Fruit fly (Drosophila melanogaster) whole organism, wandering third instar larva: ENCODE measurements around the gene AP-1sigma.

Experiments used
- Abd-B ChIP-seq: fragments of >200 bp; optimal IDR thresholded peaks from 2 replicates; lab custom pipeline; 2017; ENCODE audit warnings: missing biosample characterization, missing genetic modification characterization
- CG32264 ChIP-seq: fragments of 200-800 bp; sonication (Bioruptor generic); optimal IDR thresholded peaks from 2 replicates; lab custom pipeline; 2016; ENCODE audit warnings: missing biosample characterization, missing genetic modification characterization
- CG9705 ChIP-seq: fragments of 200-800 bp; sonication (Bioruptor generic); optimal IDR thresholded peaks from 2 replicates; lab custom pipeline; 2018; ENCODE audit warnings: missing biosample characterization, mild to moderate bottlenecking, missing genetic modification characterization
- CrebA ChIP-seq: fragments of 200-800 bp; sonication (Bioruptor generic); optimal IDR thresholded peaks from 2 replicates; lab custom pipeline; 2016; ENCODE audit warnings: missing biosample characterization, mild to moderate bottlenecking, missing genetic modification characterization, borderline replicate concordance
- Dfd ChIP-seq: fragments of >200 bp; optimal IDR thresholded peaks from 2 replicates; lab custom pipeline; 2017; ENCODE audit warnings: missing biosample characterization, missing genetic modification characterization
- Dif ChIP-seq: fragments of 200-275, 200-300 bp; sonication (Bioruptor generic); optimal IDR thresholded peaks from 2 replicates; lab custom pipeline; 2018; ENCODE audit warnings: missing biosample characterization, missing genetic modification characterization; ENCODE audit not compliant: partially characterized antibody
- GATAd ChIP-seq: sonication (Bioruptor generic); optimal IDR thresholded peaks from 2 replicates; lab custom pipeline; 2016; ENCODE audit warnings: missing biosample characterization, missing genetic modification characterization
- HLH106 ChIP-seq: fragments of 200-800 bp; optimal IDR thresholded peaks from 3 replicates; lab custom pipeline; 2019; ENCODE audit warnings: missing biosample characterization, mild to moderate bottlenecking, missing genetic modification characterization, moderate library complexity
- Hnf4 ChIP-seq: fragments of 200-800 bp; sonication (Bioruptor generic); optimal IDR thresholded peaks from 2 replicates; lab custom pipeline; 2016; ENCODE audit warnings: missing biosample characterization, mild to moderate bottlenecking, missing genetic modification characterization
- Hr78 ChIP-seq: fragments of >200 bp; optimal IDR thresholded peaks from 2 replicates; lab custom pipeline; 2017; ENCODE audit warnings: missing biosample characterization, missing genetic modification characterization
- Hr83 ChIP-seq: fragments of 200-300 bp; sonication (Bioruptor generic); optimal IDR thresholded peaks from 2 replicates; lab custom pipeline; 2016; ENCODE audit warnings: missing biosample characterization, mild to moderate bottlenecking, missing genetic modification characterization, moderate library complexity; ENCODE audit not compliant: poor library complexity, severe bottlenecking
- Jra ChIP-seq: sonication (Bioruptor generic); optimal IDR thresholded peaks from 2 replicates; lab custom pipeline; 2016; ENCODE audit warnings: missing biosample characterization, missing genetic modification characterization
- Mio ChIP-seq: sonication (Bioruptor generic); optimal IDR thresholded peaks from 2 replicates; lab custom pipeline; 2016; ENCODE audit warnings: missing biosample characterization, missing genetic modification characterization
- Myc ChIP-seq: fragments of >200 bp; optimal IDR thresholded peaks from 2 replicates; lab custom pipeline; 2017
- N ChIP-seq: fragments of >200 bp; optimal IDR thresholded peaks from 2 replicates; lab custom pipeline; 2018; ENCODE audit warnings: missing biosample characterization, missing external identifiers, missing genetic modification characterization
- OdsH ChIP-seq: fragments of 200-800 bp; sonication (Bioruptor generic); optimal IDR thresholded peaks from 2 replicates; lab custom pipeline; 2016; ENCODE audit warnings: missing biosample characterization, mild to moderate bottlenecking, missing genetic modification characterization
- Rel ChIP-seq, 2 experiments: fragments of 200-800 bp; sonication (Bioruptor generic) in 1 of 2; optimal IDR thresholded peaks; 2 replicates in 1 of 2; 3 replicates in 1 of 2; lab custom pipeline; 2016 to 2019; ENCODE audit warnings: mild to moderate bottlenecking in 2 of 2, missing biosample characterization in 2 of 2, missing genetic modification characterization in 2 of 2, moderate library complexity in 1 of 2
- Sp1 ChIP-seq: fragments of 200-800 bp; sonication (Bioruptor generic); optimal IDR thresholded peaks from 3 replicates; lab custom pipeline; 2019; ENCODE audit warnings: missing biosample characterization, mild to moderate bottlenecking, missing genetic modification characterization, moderate library complexity
- Vsx2 ChIP-seq: fragments of 200-300, 225-300 bp; sonication (Bioruptor generic); optimal IDR thresholded peaks from 2 replicates; lab custom pipeline; 2018; ENCODE audit warnings: missing biosample characterization, missing genetic modification characterization; ENCODE audit not compliant: partially characterized antibody
- br ChIP-seq: fragments of 200-800 bp; sonication (Bioruptor generic); optimal IDR thresholded peaks from 2 replicates; lab custom pipeline; 2016; ENCODE audit warnings: missing biosample characterization, missing genetic modification characterization
- brk ChIP-seq: fragments of 200-800 bp; sonication (Bioruptor generic); optimal IDR thresholded peaks from 2 replicates; lab custom pipeline; 2016; ENCODE audit warnings: missing biosample characterization, mild to moderate bottlenecking, missing genetic modification characterization
- dmrt93B ChIP-seq: fragments of 200-800 bp; sonication (Bioruptor generic); optimal IDR thresholded peaks from 2 replicates; lab custom pipeline; 2018; ENCODE audit warnings: missing biosample characterization, mild to moderate bottlenecking, missing genetic modification characterization
- dsf ChIP-seq: sonication (Bioruptor generic); optimal IDR thresholded peaks from 2 replicates; lab custom pipeline; 2016; ENCODE audit warnings: missing biosample characterization, missing genetic modification characterization, borderline replicate concordance
- ey ChIP-seq: fragments of 200-800 bp; sonication (Bioruptor generic); optimal IDR thresholded peaks from 2 replicates; lab custom pipeline; 2016; ENCODE audit warnings: missing biosample characterization, missing genetic modification characterization
- foxo ChIP-seq, 2 experiments: fragments of 200-800 bp; sonication (Bioruptor generic); optimal IDR thresholded peaks; 2 replicates in 1 of 2; 3 replicates in 1 of 2; lab custom pipeline; 2016 to 2017; ENCODE audit warnings: missing biosample characterization in 2 of 2, missing genetic modification characterization in 2 of 2
- fru ChIP-seq: fragments of 200-800 bp; sonication (Bioruptor generic); optimal IDR thresholded peaks from 3 replicates; lab custom pipeline; 2016; ENCODE audit warnings: missing biosample characterization, mild to moderate bottlenecking, missing genetic modification characterization
- h ChIP-seq: fragments of 200-800 bp; sonication (Bioruptor generic); optimal IDR thresholded peaks from 3 replicates; lab custom pipeline; 2016; ENCODE audit warnings: missing biosample characterization, mild to moderate bottlenecking, missing genetic modification characterization
- lola ChIP-seq: fragments of >200 bp; optimal IDR thresholded peaks from 2 replicates; lab custom pipeline; 2017; ENCODE audit warnings: missing biosample characterization, missing genetic modification characterization
- pan ChIP-seq: fragments of >200 bp; optimal IDR thresholded peaks from 2 replicates; lab custom pipeline; 2017
- psq ChIP-seq: fragments of 200-800 bp; sonication (Bioruptor generic); optimal IDR thresholded peaks from 3 replicates; lab custom pipeline; 2017; ENCODE audit warnings: missing biosample characterization, mild to moderate bottlenecking, missing genetic modification characterization, moderate library complexity
- rgr ChIP-seq: fragments of 200-800 bp; sonication (Bioruptor generic); optimal IDR thresholded peaks from 3 replicates; lab custom pipeline; 2016; ENCODE audit warnings: missing biosample characterization, mild to moderate bottlenecking, missing genetic modification characterization
- sage ChIP-seq: fragments of 200-800 bp; sonication (Bioruptor generic); optimal IDR thresholded peaks from 2 replicates; lab custom pipeline; 2016; ENCODE audit warnings: missing biosample characterization, mild to moderate bottlenecking, missing genetic modification characterization
- sv ChIP-seq: fragments of 200-800 bp; sonication (Bioruptor generic); optimal IDR thresholded peaks from 3 replicates; lab custom pipeline; 2016; ENCODE audit warnings: missing biosample characterization, missing genetic modification characterization
- tai ChIP-seq: sonication (Bioruptor generic); optimal IDR thresholded peaks from 2 replicates; lab custom pipeline; 2016; ENCODE audit warnings: missing biosample characterization, missing genetic modification characterization
- usp ChIP-seq: fragments of >200 bp; optimal IDR thresholded peaks from 2 replicates; lab custom pipeline; 2017; ENCODE audit warnings: missing biosample characterization, missing genetic modification characterization
- woc ChIP-seq: sonication (Bioruptor generic); optimal IDR thresholded peaks from 2 replicates; lab custom pipeline; 2016; ENCODE audit warnings: missing biosample characterization, mild to moderate bottlenecking, missing genetic modification characterization

Gene AP-1sigma

dm6 chr3R:23910260-23910887 lies 48.1 kb upstream of the AP-1sigma start:
- TF ChIP-seq rgr (GFP tag; lab: Kevin White, UChicago) (no peak), Hnf4 (GFP tag; lab: Kevin White, UChicago) (no peak), brk (GFP tag; lab: Kevin White, UChicago) (no peak), sv (no peak), ey (GFP tag; lab: Kevin White, UChicago) (no peak), lola (GFP tag; lab: Kevin White, UChicago) (no peak), Hr83 (GFP tag; lab: Kevin White, UChicago) (no peak), Sp1 (GFP tag; lab: Kevin White, UChicago) (no peak), Myc (lab: Kevin White, UChicago) (no peak), foxo (GFP tag; optimal IDR thresholded peaks at IDR 0.05; lab: Kevin White, UChicago) (no peak), h (GFP tag; lab: Kevin White, UChicago) (no peak), fru (GFP tag; lab: Kevin White, UChicago) (no peak), Hr78 (GFP tag; lab: Kevin White, UChicago) (no peak)

dm6 chr3R:23911073-23911690 lies 47.3 kb upstream of the AP-1sigma start:
- TF ChIP-seq Dif (GFP tag; lab: Kevin White, UChicago), result no peak
- peak; percentile 11 for TF ChIP-seq Dfd (GFP tag; lab: Kevin White, UChicago)

- peak; percentile 41 for TF ChIP-seq Dfd (GFP tag; lab: Kevin White, UChicago)
- TF ChIP-seq Sp1 (GFP tag; lab: Kevin White, UChicago), result no peak
These were observed 46.1 kb upstream of the AP-1sigma start for dm6 chr3R:23912349-23912748.

dm6 chr3R:23914415-23915041 lies 43.9 kb upstream of the AP-1sigma start:
- TF ChIP-seq usp (GFP tag; lab: Kevin White, UChicago) (no peak), CG9705 (GFP tag; lab: Kevin White, UChicago) (no peak), Vsx2 (GFP tag; lab: Kevin White, UChicago) (peak; percentile 3), lola (GFP tag; lab: Kevin White, UChicago) (no peak), brk (GFP tag; lab: Kevin White, UChicago) (no peak), Myc (lab: Kevin White, UChicago) (no peak), foxo (GFP tag; optimal IDR thresholded peaks at IDR 0.05; lab: Kevin White, UChicago) (no peak), pan (lab: Kevin White, UChicago) (no peak), N (GFP tag; lab: Kevin White, UChicago) (no peak), Dif (GFP tag; lab: Kevin White, UChicago) (peak; percentile 1), GATAd (GFP tag; lab: Kevin White, UChicago) (no peak), Abd-B (no peak), sv (no peak)

dm6 chr3R:23915042-23915428 lies 43.4 kb upstream of the AP-1sigma start:
- peak; percentile 80 for TF ChIP-seq CG32264 (GFP tag; lab: Kevin White, UChicago)
- peak; percentile 89 for TF ChIP-seq brk (GFP tag; lab: Kevin White, UChicago)
- TF ChIP-seq dsf (GFP tag; lab: Kevin White, UChicago), result peak; percentile 82
- TF ChIP-seq fru (GFP tag; lab: Kevin White, UChicago), result peak; percentile 94
- peak; percentile 80 for TF ChIP-seq CG9705 (GFP tag; lab: Kevin White, UChicago)
- TF ChIP-seq Sp1 (GFP tag; lab: Kevin White, UChicago), result peak; percentile 94
- no peak for TF ChIP-seq Vsx2 (GFP tag; lab: Kevin White, UChicago)
- peak; percentile 86 for TF ChIP-seq dmrt93B (GFP tag; lab: Kevin White, UChicago)
- no peak for TF ChIP-seq Abd-B
- peak; percentile 95 for TF ChIP-seq OdsH (GFP tag; lab: Kevin White, UChicago)
- TF ChIP-seq HLH106, result peak; percentile 94
- peak; percentile 79 for TF ChIP-seq Rel (GFP tag; optimal IDR thresholded peaks at IDR 0.05; lab: Kevin White, UChicago)
- TF ChIP-seq Rel (tag; optimal IDR thresholded peaks at IDR 0.05; lab: Kevin White, UChicago), result peak; percentile 68
- peak; percentile 93 for TF ChIP-seq ey (GFP tag; lab: Kevin White, UChicago)
- TF ChIP-seq woc (GFP tag; lab: Kevin White, UChicago), result peak; percentile 90
- TF ChIP-seq Dif (GFP tag; lab: Kevin White, UChicago), result no peak
- TF ChIP-seq CrebA (GFP tag; lab: Kevin White, UChicago), result peak; percentile 48
- peak in 1 of 2 experiments; percentile 95 for TF ChIP-seq foxo (GFP tag; optimal IDR thresholded peaks at IDR 0.05; lab: Kevin White, UChicago)
- peak; percentile 92 for TF ChIP-seq Hnf4 (GFP tag; lab: Kevin White, UChicago)
- no peak for TF ChIP-seq Mio
- no peak for TF ChIP-seq Myc (lab: Kevin White, UChicago)
- peak; percentile 93 for TF ChIP-seq sage (GFP tag; lab: Kevin White, UChicago)
- TF ChIP-seq h (GFP tag; lab: Kevin White, UChicago), result peak; percentile 95
- peak; percentile 71 for TF ChIP-seq Jra
- peak; percentile 89 for TF ChIP-seq psq (GFP tag; lab: Kevin White, UChicago)
- peak; percentile 94 for TF ChIP-seq br
- TF ChIP-seq Dfd (GFP tag; lab: Kevin White, UChicago), result no peak
- TF ChIP-seq tai (GFP tag; lab: Kevin White, UChicago), result peak; percentile 88
- TF ChIP-seq rgr (GFP tag; lab: Kevin White, UChicago), result peak; percentile 95
- TF ChIP-seq GATAd (GFP tag; lab: Kevin White, UChicago), result peak; percentile 19
